Worm (Caenorhabditis elegans) whole organism, mixed stage, embryonic: Measurements from ENCODE around the gene C30H6.8.

Source experiments
- ceh-83 ChIP-seq: fragments of 200-800 bp; sonication (Bioruptor generic); optimal IDR thresholded peaks from 2 replicates; lab custom pipeline; 2018; ENCODE audit warnings: mild to moderate bottlenecking, missing genetic modification characterization, missing compliant biosample characterization
- ces-1 ChIP-seq: fragments of 150-350 bp; optimal IDR thresholded peaks from 2 replicates; lab custom pipeline; 2014; ENCODE audit warnings: missing biosample characterization, missing genetic modification reagents, missing genetic modification characterization
- elt-1 ChIP-seq: sonication (generic microtip); optimal IDR thresholded peaks from 2 replicates; lab custom pipeline; 2017; ENCODE audit warnings: missing genetic modification characterization, mild to moderate bottlenecking, missing compliant biosample characterization, antibody characterized with exemption, moderate library complexity, borderline replicate concordance; ENCODE audit not compliant: insufficient read depth
- ham-2 ChIP-seq: fragments of 200-800 bp; sonication (Bioruptor generic); optimal IDR thresholded peaks from 2 replicates; lab custom pipeline; 2018; ENCODE audit warnings: mild to moderate bottlenecking, missing genetic modification characterization, missing compliant biosample characterization
- lin-13 ChIP-seq: fragments of 150-350 bp; optimal IDR thresholded peaks from 2 replicates; lab custom pipeline; 2014; ENCODE audit warnings: missing biosample characterization, missing genetic modification characterization
- lsy-2 ChIP-seq: fragments of 150-350 bp; optimal IDR thresholded peaks from 2 replicates; lab custom pipeline; 2014; ENCODE audit warnings: missing biosample characterization, missing genetic modification characterization
- nhr-237 ChIP-seq: fragments of 150-350 bp; optimal IDR thresholded peaks from 2 replicates; lab custom pipeline; 2014; ENCODE audit warnings: missing biosample characterization, missing genetic modification characterization
- nhr-28 ChIP-seq: fragments of 150-350 bp; optimal IDR thresholded peaks from 2 replicates; lab custom pipeline; 2014; ENCODE audit warnings: missing biosample characterization, missing genetic modification characterization
- pha-4 ChIP-seq: fragments of 150-350 bp; optimal IDR thresholded peaks from 2 replicates; lab custom pipeline; 2018; ENCODE audit warnings: missing biosample characterization, missing genetic modification reagents, missing genetic modification characterization
- unc-120 ChIP-seq: sonication (generic microtip); optimal IDR thresholded peaks from 2 replicates; lab custom pipeline; 2017; ENCODE audit warnings: missing genetic modification characterization, missing compliant biosample characterization; ENCODE audit not compliant: poor library complexity, severe bottlenecking
- unc-62 ChIP-seq: fragments of 150-350 bp; optimal IDR thresholded peaks from 2 replicates; lab custom pipeline; 2014; ENCODE audit warnings: missing biosample characterization, missing genetic modification reagents, missing genetic modification characterization
- zip-8 ChIP-seq: fragments of 150-350 bp; optimal IDR thresholded peaks from 2 replicates; lab custom pipeline; 2014; ENCODE audit warnings: missing biosample characterization, missing genetic modification characterization

- TF ChIP-seq lsy-2 (no peak), nhr-237 (tag; lab: Kevin White, UChicago) (no peak), elt-1 (tag; lab: Kevin White, UChicago) (no peak), lin-13 (tag; lab: Kevin White, UChicago) (no peak), unc-62 (GFP tag; lab: Kevin White, UChicago) (no peak), nhr-28 (tag; lab: Kevin White, UChicago) (no peak), ceh-83 (GFP tag; lab: Kevin White, UChicago) (no peak), unc-120 (tag; lab: Kevin White, UChicago) (no peak), ham-2 (GFP tag; lab: Kevin White, UChicago) (no peak), zip-8 (tag; lab: Kevin White, UChicago) (no peak), ces-1 (GFP tag; lab: Kevin White, UChicago) (no peak), pha-4 (tag; lab: Kevin White, UChicago) (no peak)
Observed at ce11 chrIV:17417723-17418122, 35.6 kb downstream of the C30H6.8 start, which contains the start of gene npr-26.
